Worm (Caenorhabditis elegans) whole organism, mixed stage, embryonic: ENCODE measurements around the gene nhr-182.

ENCODE experiments used
- M03D4.4 ChIP-seq: sonication (generic microtip); optimal IDR thresholded peaks from 2 replicates; lab custom pipeline; 2017; ENCODE audit warnings: mild to moderate bottlenecking, missing genetic modification characterization, missing compliant biosample characterization
- bed-3 ChIP-seq: fragments of 200-800 bp; sonication (Bioruptor generic); optimal IDR thresholded peaks from 3 replicates; lab custom pipeline; 2018; ENCODE audit warnings: mild to moderate bottlenecking, missing genetic modification characterization, moderate library complexity, missing compliant biosample characterization
- blmp-1 ChIP-seq: fragments of 150-350 bp; optimal IDR thresholded peaks from 2 replicates; lab custom pipeline; 2014; ENCODE audit warnings: missing biosample characterization, missing genetic modification characterization
- ceh-39 ChIP-seq: fragments of 150-350 bp; optimal IDR thresholded peaks from 2 replicates; lab custom pipeline; 2014; ENCODE audit warnings: missing biosample characterization, missing genetic modification characterization
- ceh-43 ChIP-seq: fragments of 200-800 bp; sonication (Bioruptor generic); optimal IDR thresholded peaks from 2 replicates; lab custom pipeline; 2018; ENCODE audit warnings: mild to moderate bottlenecking, missing genetic modification characterization, moderate library complexity, missing compliant biosample characterization
- ceh-83 ChIP-seq: fragments of 200-800 bp; sonication (Bioruptor generic); optimal IDR thresholded peaks from 2 replicates; lab custom pipeline; 2018; ENCODE audit warnings: mild to moderate bottlenecking, missing genetic modification characterization, missing compliant biosample characterization
- ces-1 ChIP-seq: fragments of 150-350 bp; optimal IDR thresholded peaks from 2 replicates; lab custom pipeline; 2014; ENCODE audit warnings: missing biosample characterization, missing genetic modification reagents, missing genetic modification characterization
- cnd-1 ChIP-seq: fragments of 200-800 bp; sonication (Bioruptor generic); optimal IDR thresholded peaks from 2 replicates; lab custom pipeline; 2018; ENCODE audit warnings: mild to moderate bottlenecking, missing genetic modification characterization, missing compliant biosample characterization
- drap-1 ChIP-seq: fragments of 200-800 bp; sonication (Bioruptor generic); optimal IDR thresholded peaks from 3 replicates; lab custom pipeline; 2018; ENCODE audit warnings: mild to moderate bottlenecking, missing genetic modification characterization, missing compliant biosample characterization
- elt-1 ChIP-seq: sonication (generic microtip); optimal IDR thresholded peaks from 2 replicates; lab custom pipeline; 2017; ENCODE audit warnings: missing genetic modification characterization, mild to moderate bottlenecking, missing compliant biosample characterization, antibody characterized with exemption, moderate library complexity, borderline replicate concordance; ENCODE audit not compliant: insufficient read depth
- elt-3 ChIP-seq: fragments of 150-350 bp; optimal IDR thresholded peaks from 2 replicates; lab custom pipeline; 2014; ENCODE audit warnings: missing biosample characterization, missing genetic modification characterization
- flh-1 ChIP-seq: fragments of 200-800 bp; sonication (Bioruptor generic); optimal IDR thresholded peaks from 2 replicates; lab custom pipeline; 2018; ENCODE audit warnings: mild to moderate bottlenecking, missing genetic modification characterization, moderate library complexity, missing compliant biosample characterization
- ham-2 ChIP-seq: fragments of 200-800 bp; sonication (Bioruptor generic); optimal IDR thresholded peaks from 2 replicates; lab custom pipeline; 2018; ENCODE audit warnings: mild to moderate bottlenecking, missing genetic modification characterization, missing compliant biosample characterization
- hlh-1 ChIP-seq: fragments of 150-350 bp; optimal IDR thresholded peaks from 2 replicates; lab custom pipeline; 2014; ENCODE audit warnings: missing biosample characterization, missing genetic modification reagents, missing genetic modification characterization
- lin-13 ChIP-seq: fragments of 150-350 bp; optimal IDR thresholded peaks from 2 replicates; lab custom pipeline; 2014; ENCODE audit warnings: missing biosample characterization, missing genetic modification characterization
- lin-32 ChIP-seq: fragments of 200-800 bp; sonication (Bioruptor generic); optimal IDR thresholded peaks from 2 replicates; lab custom pipeline; 2018; ENCODE audit warnings: mild to moderate bottlenecking, missing genetic modification characterization, missing compliant biosample characterization
- lsy-2 ChIP-seq: fragments of 150-350 bp; optimal IDR thresholded peaks from 2 replicates; lab custom pipeline; 2014; ENCODE audit warnings: missing biosample characterization, missing genetic modification characterization
- mab-5 ChIP-seq: fragments of 150-350 bp; optimal IDR thresholded peaks from 2 replicates; lab custom pipeline; 2014; ENCODE audit warnings: missing biosample characterization, missing genetic modification characterization
- mls-2 ChIP-seq: sonication (generic microtip); optimal IDR thresholded peaks from 2 replicates; lab custom pipeline; 2016; ENCODE audit warnings: mild to moderate bottlenecking, missing genetic modification characterization, moderate library complexity, missing compliant biosample characterization
- nhr-12 ChIP-seq: fragments of 150-350 bp; optimal IDR thresholded peaks from 2 replicates; lab custom pipeline; 2014; ENCODE audit warnings: missing biosample characterization, missing genetic modification characterization
- nhr-2 ChIP-seq: fragments of 150-350 bp; optimal IDR thresholded peaks from 2 replicates; lab custom pipeline; 2014; ENCODE audit warnings: missing biosample characterization, missing genetic modification characterization
- nhr-237 ChIP-seq: fragments of 150-350 bp; optimal IDR thresholded peaks from 2 replicates; lab custom pipeline; 2014; ENCODE audit warnings: missing biosample characterization, missing genetic modification characterization
- nhr-28 ChIP-seq: fragments of 150-350 bp; optimal IDR thresholded peaks from 2 replicates; lab custom pipeline; 2014; ENCODE audit warnings: missing biosample characterization, missing genetic modification characterization
- nhr-76 ChIP-seq: sonication (generic microtip); optimal IDR thresholded peaks from 2 replicates; lab custom pipeline; 2017; ENCODE audit warnings: missing biosample characterization, missing genetic modification characterization
- pha-4 ChIP-seq: fragments of 150-350 bp; optimal IDR thresholded peaks from 2 replicates; lab custom pipeline; 2018; ENCODE audit warnings: missing biosample characterization, missing genetic modification reagents, missing genetic modification characterization
- sem-2 ChIP-seq: fragments of 200-800 bp; sonication (Bioruptor generic); optimal IDR thresholded peaks from 2 replicates; lab custom pipeline; 2018; ENCODE audit warnings: mild to moderate bottlenecking, missing genetic modification characterization, missing compliant biosample characterization
- snpc-4 ChIP-seq: fragments of 150-350 bp; optimal IDR thresholded peaks from 2 replicates; lab custom pipeline; 2014; ENCODE audit warnings: missing biosample characterization, missing genetic modification characterization
- sptf-1 ChIP-seq: sonication (generic microtip); optimal IDR thresholded peaks from 2 replicates; lab custom pipeline; 2017; ENCODE audit warnings: mild to moderate bottlenecking, missing genetic modification characterization, moderate library complexity, missing compliant biosample characterization
- tbx-8 ChIP-seq: fragments of 200-800 bp; sonication (Bioruptor generic); optimal IDR thresholded peaks from 2 replicates; lab custom pipeline; 2018; ENCODE audit warnings: mild to moderate bottlenecking, missing genetic modification characterization, moderate library complexity, missing compliant biosample characterization
- unc-120 ChIP-seq: sonication (generic microtip); optimal IDR thresholded peaks from 2 replicates; lab custom pipeline; 2017; ENCODE audit warnings: missing genetic modification characterization, missing compliant biosample characterization; ENCODE audit not compliant: poor library complexity, severe bottlenecking
- unc-39 ChIP-seq: fragments of 150-350 bp; optimal IDR thresholded peaks from 2 replicates; lab custom pipeline; 2014; ENCODE audit warnings: missing biosample characterization, missing genetic modification characterization
- unc-62 ChIP-seq: fragments of 150-350 bp; optimal IDR thresholded peaks from 2 replicates; lab custom pipeline; 2014; ENCODE audit warnings: missing biosample characterization, missing genetic modification reagents, missing genetic modification characterization
- zip-8 ChIP-seq: fragments of 150-350 bp; optimal IDR thresholded peaks from 2 replicates; lab custom pipeline; 2014; ENCODE audit warnings: missing biosample characterization, missing genetic modification characterization

Gene nhr-182

DNA sequence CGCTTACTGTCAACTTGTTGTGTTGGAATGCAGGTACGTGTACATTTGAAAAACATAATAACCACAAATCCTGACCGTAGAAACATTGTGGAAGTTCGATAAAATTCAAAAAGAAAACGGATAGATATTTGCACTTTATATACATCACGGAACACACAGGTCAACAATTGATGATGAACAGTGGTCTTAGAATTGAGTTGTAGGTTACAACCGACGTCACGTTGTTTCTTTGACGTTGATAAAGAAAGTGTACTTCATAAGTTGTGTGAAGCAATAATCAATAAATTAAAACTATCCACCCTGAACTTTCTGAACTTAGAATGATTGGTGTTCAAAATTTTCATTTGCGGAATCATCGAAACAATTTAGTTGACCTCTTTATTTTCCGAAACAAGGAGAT is 12.0 kb upstream of the nhr-182 start, which contains the start of gene Y5H2A.1:
Y5H2A.1 (minus strand) TSS at position 101 of the 400 bp plus-strand sequence.
- TF ChIP-seq lsy-2 (tag; lab: Kevin White, UChicago) (no peak), flh-1 (no peak), nhr-2 (tag; lab: Kevin White, UChicago) (no peak), sptf-1 (tag; lab: Kevin White, UChicago) (no peak), unc-39 (no peak), blmp-1 (tag; lab: Kevin White, UChicago) (no peak), nhr-28 (tag; lab: Kevin White, UChicago) (no peak), ces-1 (GFP tag; lab: Kevin White, UChicago) (no peak), ceh-39 (tag; lab: Kevin White, UChicago) (no peak)
- TF ChIP-seq, all 35 proteins: peak for 0

ce11 chrV:2266958-2267357 is 7.2 kb upstream of the nhr-182 start, which contains the start of gene nhr-275:
nhr-275 (minus strand) TSS chrV:2267058.
- no peak for TF ChIP-seq cnd-1 (tag; lab: Kevin White, UChicago)
- no peak for TF ChIP-seq M03D4.4 (tag; lab: Kevin White, UChicago)
- no peak for TF ChIP-seq bed-3
- TF ChIP-seq drap-1 (GFP tag; lab: Kevin White, UChicago), result no peak
- TF ChIP-seq pha-4 (tag; lab: Kevin White, UChicago), result no peak
- TF ChIP-seq tbx-8 (GFP tag; lab: Kevin White, UChicago), result no peak
- TF ChIP-seq lin-13, result no peak
- TF ChIP-seq nhr-237, result no peak
- TF ChIP-seq zip-8 (tag; lab: Kevin White, UChicago), result no peak
- TF ChIP-seq flh-1, result no peak
- no peak for TF ChIP-seq hlh-1 (tag; lab: Kevin White, UChicago)
- no peak for TF ChIP-seq lsy-2 (tag; lab: Kevin White, UChicago)
- no peak for TF ChIP-seq unc-39
- no peak for TF ChIP-seq ceh-83 (GFP tag; lab: Kevin White, UChicago)
- no peak for TF ChIP-seq ces-1 (GFP tag; lab: Kevin White, UChicago)
- TF ChIP-seq sem-2 (GFP tag; lab: Kevin White, UChicago), result no peak
- no peak for TF ChIP-seq lin-32 (GFP tag; lab: Kevin White, UChicago)

ce11 chrV:2264925-2265324 is 5.2 kb upstream of the nhr-182 start:
- TF ChIP-seq nhr-28 (tag; lab: Kevin White, UChicago) (no peak), nhr-76 (tag; lab: Kevin White, UChicago) (no peak), nhr-12 (tag; lab: Kevin White, UChicago) (no peak), unc-62 (no peak), unc-39 (no peak), blmp-1 (tag; lab: Kevin White, UChicago) (no peak), mls-2 (no peak), snpc-4 (tag; lab: Kevin White, UChicago) (no peak), ham-2 (GFP tag; lab: Kevin White, UChicago) (no peak), lsy-2 (tag; lab: Kevin White, UChicago) (no peak), zip-8 (tag; lab: Kevin White, UChicago) (no peak), sem-2 (GFP tag; lab: Kevin White, UChicago) (no peak), lin-32 (GFP tag; lab: Kevin White, UChicago) (no peak), ceh-43 (GFP tag; lab: Kevin White, UChicago) (no peak)

- TF ChIP-seq nhr-28 (tag; lab: Kevin White, UChicago) (no peak), elt-3 (tag; lab: Kevin White, UChicago) (no peak), lsy-2 (tag; lab: Kevin White, UChicago) (no peak), cnd-1 (tag; lab: Kevin White, UChicago) (no peak), mls-2 (no peak), hlh-1 (tag; lab: Kevin White, UChicago) (no peak), mab-5 (no peak), unc-120 (tag; lab: Kevin White, UChicago) (no peak), unc-62 (no peak), zip-8 (tag; lab: Kevin White, UChicago) (no peak), ceh-43 (GFP tag; lab: Kevin White, UChicago) (no peak), elt-1 (tag; lab: Kevin White, UChicago) (no peak), unc-39 (no peak), snpc-4 (tag; lab: Kevin White, UChicago) (no peak)
- TF ChIP-seq, all 35 proteins: peak for 0
Observed at ce11 chrV:2264455-2264854, 4.7 kb upstream of the nhr-182 start, which contains the start of gene nhr-183. nhr-183 (minus strand) TSS chrV:2264634.
